Worm (Caenorhabditis elegans): ENCODE data around the gene rpl-6.

The rpl-6 gene

ce11 chrIII:7181822-7182221 is 26.4 kb upstream of the rpl-6 start, which contains the start of gene epg-4 (continued):
- TF ChIP-seq rec-8 (tag; optimal IDR thresholded peaks at IDR 0.05): no peak
- TF ChIP-seq efl-1 (GFP tag; optimal IDR thresholded peaks at IDR 0.05): peak; percentile 18
- no peak for TF ChIP-seq ets-4 (GFP tag; optimal IDR thresholded peaks at IDR 0.05)
- peak; percentile 24 for TF ChIP-seq ZK185.1 (tag; optimal IDR thresholded peaks at IDR 0.05; ENCODE audit: poor library complexity, severe bottlenecking)
- TF ChIP-seq sdz-38 (tag; optimal IDR thresholded peaks at IDR 0.05): no peak
- no peak for TF ChIP-seq C17E4.6 (GFP tag; IDR thresholded peaks at IDR 0.05)
- no peak; the same call in 1 of the 2 replicates for TF ChIP-seq B0019.2 (GFP tag; conservative IDR thresholded peaks at IDR 0.05)
- TF ChIP-seq F23B12.7 (tag; optimal IDR thresholded peaks at IDR 0.05; ENCODE audit: insufficient read depth): peak; percentile 13
- TF ChIP-seq attf-5 (GFP tag; optimal IDR thresholded peaks at IDR 0.05): peak; percentile 89
- peak; percentile 14; the same call in 1 of the 2 replicates for TF ChIP-seq madf-8 (GFP tag; conservative IDR thresholded peaks at IDR 0.05)
- no peak for TF ChIP-seq lsy-27 (tag; optimal IDR thresholded peaks at IDR 0.05; ENCODE audit: borderline replicate concordance, insufficient read depth)
- TF ChIP-seq tbx-9 (tag; optimal IDR thresholded peaks at IDR 0.05; ENCODE audit: borderline replicate concordance): no peak
- no peak for TF ChIP-seq fkh-3 (tag; optimal IDR thresholded peaks at IDR 0.05)
- TF ChIP-seq Y79H2A.3 (GFP tag; conservative IDR thresholded peaks at IDR 0.05): no peak
- TF ChIP-seq ztf-6 (GFP tag; IDR thresholded peaks at IDR 0.05): no peak
- no peak for TF ChIP-seq sptf-2 (GFP tag; optimal IDR thresholded peaks at IDR 0.05)
- TF ChIP-seq dox-1 (GFP tag; IDR thresholded peaks at IDR 0.05): peak; percentile 72
- TF ChIP-seq hlh-12 (tag; optimal IDR thresholded peaks at IDR 0.05): no peak
- no peak for TF ChIP-seq B0261.1 (tag; optimal IDR thresholded peaks at IDR 0.05)
- peak; percentile 75 for TF ChIP-seq ceh-100 (GFP tag; IDR thresholded peaks at IDR 0.05)
- TF ChIP-seq let-607 (tag; optimal IDR thresholded peaks at IDR 0.05): peak in 1 of 2 experiments; percentile 49
- no peak for TF ChIP-seq ama-1 (optimal IDR thresholded peaks at IDR 0.05)
- peak; percentile 2 to 16 for TF ChIP-seq ama-1 (GFP tag; optimal IDR thresholded peaks at IDR 0.05)
- peak; percentile 44 for TF ChIP-seq madf-6 (GFP tag; IDR thresholded peaks at IDR 0.05)
- TF ChIP-seq akir-1 (GFP tag; optimal IDR thresholded peaks at IDR 0.05): no peak
- TF ChIP-seq zim-3 (tag; optimal IDR thresholded peaks at IDR 0.05): peak; percentile 30
- no peak for TF ChIP-seq mxl-1 (tag; optimal IDR thresholded peaks at IDR 0.05)
- 0 out of 2 replicates have a peak, but pooled peaks have one; percentile 33 for TF ChIP-seq ekl-4 (GFP tag; IDR thresholded peaks at IDR 0.05)
- no peak for TF ChIP-seq K11D2.4 (GFP tag; IDR thresholded peaks at IDR 0.05)
- TF ChIP-seq athp-1 (tag; optimal IDR thresholded peaks at IDR 0.05): peak; percentile 34
- peak; percentile 52 for TF ChIP-seq hrde-1 (tag; optimal IDR thresholded peaks at IDR 0.05; ENCODE audit: borderline replicate concordance)
- TF ChIP-seq hlh-26 (GFP tag; conservative IDR thresholded peaks at IDR 0.05): no peak
- TF ChIP-seq mel-28 (tag; optimal IDR thresholded peaks at IDR 0.05; ENCODE audit: borderline replicate concordance): no peak
- 0 out of 2 replicates have a peak, but pooled peaks have one; percentile 76 for TF ChIP-seq aptf-3 (GFP tag; IDR thresholded peaks at IDR 0.05)
- TF ChIP-seq nfya-1 (tag; optimal IDR thresholded peaks at IDR 0.05; ENCODE audit: borderline replicate concordance, insufficient read depth): no peak
- TF ChIP-seq lin-40 (tag; optimal IDR thresholded peaks at IDR 0.05): no peak
- TF ChIP-seq snpc-3.4 (tag; optimal IDR thresholded peaks at IDR 0.05): peak; percentile 9
- peak; percentile 29 for TF ChIP-seq unc-130 (GFP tag; optimal IDR thresholded peaks at IDR 0.05)
- TF ChIP-seq ztf-3 (GFP tag; optimal IDR thresholded peaks at IDR 0.05): no peak
- peak; percentile 25 for TF ChIP-seq F52B5.7 (tag; optimal IDR thresholded peaks at IDR 0.05)
- TF ChIP-seq ztf-25 (GFP tag; IDR thresholded peaks at IDR 0.05): no peak
- TF ChIP-seq hmg-1.2 (GFP tag; IDR thresholded peaks at IDR 0.05): peak; percentile 50
- peak; percentile 49 for TF ChIP-seq tlf-1 (GFP tag; optimal IDR thresholded peaks at IDR 0.05)
- peak; percentile 21 for TF ChIP-seq atf-7 (tag; optimal IDR thresholded peaks at IDR 0.05)
- no peak for TF ChIP-seq zfh-2 (GFP tag; conservative IDR thresholded peaks at IDR 0.05)
- TF ChIP-seq egl-18 (GFP tag; IDR thresholded peaks at IDR 0.05): no peak
- TF ChIP-seq nfyb-1 (GFP tag; IDR thresholded peaks at IDR 0.05): peak; percentile 62; the same call in 1 of the 2 replicates
- no peak for TF ChIP-seq dpff-1 (tag; optimal IDR thresholded peaks at IDR 0.05)

All from whole organism, young adult.